Worm (Caenorhabditis elegans) whole organism, L3 larva: ENCODE measurements around the gene srw-103.

Source experiments
- R02D3.7 ChIP-seq: fragments of 150-350 bp; optimal IDR thresholded peaks from 2 replicates; lab custom pipeline; 2014; ENCODE audit warnings: missing biosample characterization, missing genetic modification characterization
- ZK546.5 ChIP-seq: sonication (generic microtip); optimal IDR thresholded peaks from 2 replicates; lab custom pipeline; 2017; ENCODE audit warnings: missing biosample characterization, missing genetic modification characterization
- aly-2 ChIP-seq: fragments of 150-350 bp; optimal IDR thresholded peaks from 2 replicates; lab custom pipeline; 2014; ENCODE audit warnings: missing biosample characterization, missing genetic modification characterization
- ceh-16 ChIP-seq: sonication (generic microtip); optimal IDR thresholded peaks from 2 replicates; lab custom pipeline; 2017; ENCODE audit warnings: missing biosample characterization, missing genetic modification characterization
- ceh-28 ChIP-seq: fragments of 150-350 bp; optimal IDR thresholded peaks from 2 replicates; lab custom pipeline; 2014; ENCODE audit warnings: missing biosample characterization, missing genetic modification reagents, missing genetic modification characterization
- ceh-9 ChIP-seq: sonication (generic microtip); optimal IDR thresholded peaks from 2 replicates; lab custom pipeline; 2018; ENCODE audit warnings: missing biosample characterization, missing genetic modification characterization
- daf-12 ChIP-seq: fragments of 150-350 bp; optimal IDR thresholded peaks from 2 replicates; lab custom pipeline; 2014; ENCODE audit warnings: missing biosample characterization, missing genetic modification reagents, missing genetic modification characterization
- egl-27 ChIP-seq: sonication (generic microtip); optimal IDR thresholded peaks from 4 replicates; lab custom pipeline; 2017; ENCODE audit warnings: missing biosample characterization, missing genetic modification reagents, missing genetic modification characterization
- egl-5 ChIP-seq: fragments of 150-350 bp; optimal IDR thresholded peaks from 2 replicates; lab custom pipeline; 2017; ENCODE audit warnings: missing biosample characterization, missing genetic modification reagents, missing genetic modification characterization, inconsistent platforms
- elt-1 ChIP-seq: fragments of 150-350 bp; optimal IDR thresholded peaks from 2 replicates; lab custom pipeline; 2014; ENCODE audit warnings: missing biosample characterization, missing genetic modification characterization
- elt-2 ChIP-seq: sonication (generic microtip); optimal IDR thresholded peaks from 2 replicates; lab custom pipeline; 2016; ENCODE audit warnings: missing genetic modification reagents, mild to moderate bottlenecking, missing genetic modification characterization, missing compliant biosample characterization
- elt-3 ChIP-seq, 3 experiments: fragments of 150-350 bp in 1 of 3; sonication (generic microtip) in 2 of 3; optimal IDR thresholded peaks; 2 replicates in 2 of 3; 4 replicates in 1 of 3; lab custom pipeline; 2014 to 2017; ENCODE audit warnings: missing biosample characterization in 3 of 3, missing genetic modification characterization in 3 of 3
- eor-1 ChIP-seq, 2 experiments: fragments of 150-350 bp; optimal IDR thresholded peaks; 2 replicates each; lab custom pipeline; 2014 to 2018; ENCODE audit warnings: missing biosample characterization in 2 of 2, missing genetic modification characterization in 2 of 2
- fkh-10 ChIP-seq: sonication (generic microtip); optimal IDR thresholded peaks from 2 replicates; lab custom pipeline; 2017; ENCODE audit warnings: missing biosample characterization, missing genetic modification reagents, missing genetic modification characterization
- fkh-2 ChIP-seq: fragments of 150-350 bp; optimal IDR thresholded peaks from 2 replicates; lab custom pipeline; 2014; ENCODE audit warnings: missing biosample characterization, missing genetic modification reagents, missing genetic modification characterization
- fos-1 ChIP-seq: fragments of 150-350 bp; optimal IDR thresholded peaks from 2 replicates; lab custom pipeline; 2014; ENCODE audit warnings: missing biosample characterization, missing genetic modification characterization
- jun-1 ChIP-seq: fragments of 150-350 bp; optimal IDR thresholded peaks from 2 replicates; lab custom pipeline; 2014; ENCODE audit warnings: missing biosample characterization, missing genetic modification reagents, missing genetic modification characterization
- lin-15B ChIP-seq: fragments of 150-350 bp; optimal IDR thresholded peaks from 2 replicates; lab custom pipeline; 2014; ENCODE audit warnings: missing biosample characterization, missing genetic modification characterization
- lin-39 ChIP-seq: fragments of 150-350 bp; optimal IDR thresholded peaks from 2 replicates; lab custom pipeline; 2018; ENCODE audit warnings: missing biosample characterization, missing genetic modification reagents, missing genetic modification characterization
- lsy-12 ChIP-seq: sonication (generic microtip); optimal IDR thresholded peaks from 2 replicates; lab custom pipeline; 2016; ENCODE audit warnings: mild to moderate bottlenecking, missing genetic modification characterization, missing compliant biosample characterization
- mdl-1 ChIP-seq: fragments of 150-350 bp; optimal IDR thresholded peaks from 2 replicates; lab custom pipeline; 2014; ENCODE audit warnings: missing biosample characterization, missing genetic modification characterization
- mml-1 ChIP-seq: fragments of 150-350 bp; sonication (generic microtip); optimal IDR thresholded peaks from 3 replicates; lab custom pipeline; 2014; ENCODE audit warnings: missing biosample characterization, missing genetic modification characterization
- nhr-11 ChIP-seq: fragments of 150-350 bp; optimal IDR thresholded peaks from 2 replicates; lab custom pipeline; 2014; ENCODE audit warnings: missing biosample characterization, missing genetic modification characterization
- nhr-12 ChIP-seq: fragments of 150-350 bp; optimal IDR thresholded peaks from 2 replicates; lab custom pipeline; 2014; ENCODE audit warnings: missing biosample characterization, missing genetic modification characterization
- nhr-237 ChIP-seq: fragments of 150-350 bp; optimal IDR thresholded peaks from 2 replicates; lab custom pipeline; 2014; ENCODE audit warnings: missing biosample characterization, missing genetic modification characterization
- nhr-28 ChIP-seq: fragments of 150-350 bp; optimal IDR thresholded peaks from 2 replicates; lab custom pipeline; 2014; ENCODE audit warnings: missing biosample characterization, missing genetic modification characterization
- nhr-43 ChIP-seq: sonication (generic microtip); optimal IDR thresholded peaks from 2 replicates; lab custom pipeline; 2016; ENCODE audit warnings: mild to moderate bottlenecking, missing genetic modification characterization, missing compliant biosample characterization; ENCODE audit not compliant: poor library complexity, severe bottlenecking
- nhr-67 ChIP-seq: fragments of 150-350 bp; optimal IDR thresholded peaks from 2 replicates; lab custom pipeline; 2014; ENCODE audit warnings: missing biosample characterization, missing genetic modification characterization
- nhr-76 ChIP-seq: fragments of 150-350 bp; sonication (generic microtip); optimal IDR thresholded peaks from 5 replicates; lab custom pipeline; 2014; ENCODE audit warnings: missing biosample characterization, missing genetic modification characterization
- nhr-77 ChIP-seq: fragments of 150-350 bp; optimal IDR thresholded peaks from 2 replicates; lab custom pipeline; 2014; ENCODE audit warnings: missing biosample characterization, missing genetic modification characterization
- pha-4 ChIP-seq: fragments of 150-350 bp; optimal IDR thresholded peaks from 2 replicates; lab custom pipeline; 2014; ENCODE audit warnings: missing biosample characterization, missing genetic modification reagents, missing genetic modification characterization
- sea-2 ChIP-seq: fragments of 150-350 bp; sonication (generic microtip); optimal IDR thresholded peaks from 4 replicates; lab custom pipeline; 2014; ENCODE audit warnings: missing biosample characterization, missing genetic modification reagents, missing genetic modification characterization
- snpc-4 ChIP-seq: fragments of 150-350 bp; optimal IDR thresholded peaks from 2 replicates; lab custom pipeline; 2014; ENCODE audit warnings: missing biosample characterization, missing genetic modification characterization
- tbx-2 ChIP-seq: sonication (generic microtip); optimal IDR thresholded peaks from 2 replicates; lab custom pipeline; 2016; ENCODE audit warnings: mild to moderate bottlenecking, missing genetic modification characterization, missing compliant biosample characterization
- unc-39 ChIP-seq: sonication (generic microtip); optimal IDR thresholded peaks from 4 replicates; lab custom pipeline; 2017; ENCODE audit warnings: missing biosample characterization, missing genetic modification characterization
- unc-62 ChIP-seq: fragments of 150-350 bp; sonication (generic microtip); optimal IDR thresholded peaks from 4 replicates; lab custom pipeline; 2014; ENCODE audit warnings: missing biosample characterization, missing genetic modification reagents, missing genetic modification characterization
- zag-1 ChIP-seq: fragments of 150-350 bp; optimal IDR thresholded peaks from 2 replicates; lab custom pipeline; 2014; ENCODE audit warnings: missing biosample characterization, missing genetic modification characterization

The srw-103 gene

DNA sequence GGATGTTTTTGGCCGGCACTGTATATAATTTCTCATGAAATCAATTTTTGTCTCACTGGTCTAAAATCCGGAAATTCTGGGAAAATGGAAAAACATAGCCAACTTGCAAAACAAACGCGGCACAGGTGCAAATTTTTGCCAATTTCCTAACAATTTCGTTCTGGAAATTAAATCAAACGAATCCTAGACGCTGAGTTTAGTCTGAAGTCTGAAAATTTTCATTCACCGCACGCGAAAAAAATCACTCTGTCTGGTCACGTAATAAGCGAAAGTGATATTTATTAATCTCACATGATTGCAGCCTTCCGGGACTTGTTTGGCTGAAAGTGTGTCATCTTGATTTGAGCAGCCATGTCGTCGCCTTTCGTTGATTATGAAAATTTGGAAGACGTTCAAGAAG lies at the start of gene srw-103:
srw-103 (plus strand) TSS at position 301 of the 400 bp plus-strand sequence.
- no peak for TF ChIP-seq R02D3.7 (tag; lab: Kevin White, UChicago)
- no peak for TF ChIP-seq ceh-28 (tag; lab: Kevin White, UChicago)
- TF ChIP-seq elt-2 (tag; lab: Kevin White, UChicago) = no peak
- TF ChIP-seq aly-2 (tag; lab: Kevin White, UChicago) = no peak
- no peak for TF ChIP-seq sea-2
- no peak for TF ChIP-seq egl-5
- no peak for TF ChIP-seq nhr-12
- no peak for TF ChIP-seq elt-1 (tag; lab: Kevin White, UChicago)
- no peak for TF ChIP-seq fos-1 (tag; lab: Kevin White, UChicago)
- TF ChIP-seq nhr-43 = no peak
- no peak for TF ChIP-seq ceh-9 (tag; lab: Kevin White, UChicago)
- TF ChIP-seq jun-1 = no peak

DNA sequence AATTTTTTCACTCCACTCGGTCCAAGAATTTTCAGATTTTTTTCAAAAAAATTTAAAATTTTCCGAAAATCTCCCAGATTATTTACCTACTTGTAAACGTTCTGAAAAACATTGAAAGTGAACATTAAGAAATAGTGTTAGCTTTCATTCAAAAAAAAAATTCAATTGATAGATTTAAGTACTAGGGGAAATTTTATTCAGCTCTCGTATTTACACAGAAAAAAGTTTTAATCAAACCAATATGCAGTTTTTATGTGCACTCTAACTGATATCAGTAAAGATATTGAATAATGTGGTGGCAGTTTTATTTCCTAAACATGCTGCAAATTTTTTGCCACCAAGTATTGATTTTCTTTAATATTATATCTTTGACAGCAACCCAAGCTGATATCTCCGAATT lies 48.8 kb upstream of the srw-103 start, which contains the start of gene irld-42:
irld-42 (plus strand) TSS at position 301 of the 400 bp plus-strand sequence.
- TF ChIP-seq nhr-76 (tag; lab: Kevin White, UChicago) (no peak), ceh-9 (tag; lab: Kevin White, UChicago) (no peak), elt-3 (tag; optimal IDR thresholded peaks at IDR 0.05; lab: Kevin White, UChicago) (no peak), sea-2 (no peak), lin-39 (tag; lab: Kevin White, UChicago) (no peak), tbx-2 (tag; lab: Kevin White, UChicago) (no peak), mdl-1 (no peak), elt-1 (tag; lab: Kevin White, UChicago) (no peak), aly-2 (tag; lab: Kevin White, UChicago) (no peak), nhr-43 (no peak), mml-1 (tag; lab: Kevin White, UChicago) (no peak), ceh-28 (tag; lab: Kevin White, UChicago) (no peak), lsy-12 (no peak), nhr-67 (tag; lab: Kevin White, UChicago) (no peak), fkh-10 (no peak), fkh-2 (tag; lab: Kevin White, UChicago) (no peak), pha-4 (no peak), lin-15B (tag; lab: Kevin White, UChicago) (no peak), egl-5 (no peak), zag-1 (tag; lab: Kevin White, UChicago) (no peak)

- no peak for TF ChIP-seq elt-1 (tag; lab: Kevin White, UChicago)
- no peak for TF ChIP-seq unc-39
- no peak for TF ChIP-seq lin-15B (tag; lab: Kevin White, UChicago)
- TF ChIP-seq nhr-28 (tag; lab: Kevin White, UChicago) = no peak
- TF ChIP-seq nhr-76 (tag; lab: Kevin White, UChicago) = no peak
- TF ChIP-seq fkh-2 (tag; lab: Kevin White, UChicago) = no peak
- TF ChIP-seq ceh-16 (tag; lab: Kevin White, UChicago) = no peak
- TF ChIP-seq daf-12 (tag; lab: Kevin White, UChicago) = no peak
- TF ChIP-seq nhr-237 (tag; lab: Kevin White, UChicago) = no peak
- no peak for TF ChIP-seq snpc-4 (tag; lab: Kevin White, UChicago)
- TF ChIP-seq nhr-67 (tag; lab: Kevin White, UChicago) = no peak
- no peak for TF ChIP-seq lin-39 (tag; lab: Kevin White, UChicago)
- no peak for TF ChIP-seq nhr-77
- TF ChIP-seq tbx-2 (tag; lab: Kevin White, UChicago) = no peak
- no peak for TF ChIP-seq ZK546.5
- TF ChIP-seq ceh-9 (tag; lab: Kevin White, UChicago) = no peak
Observed at ce11 chrV:1678228-1678627, 38.8 kb upstream of the srw-103 start, which contains the start of gene srw-98. Gene srw-98 (minus strand): TSS chrV:1678328.

DNA sequence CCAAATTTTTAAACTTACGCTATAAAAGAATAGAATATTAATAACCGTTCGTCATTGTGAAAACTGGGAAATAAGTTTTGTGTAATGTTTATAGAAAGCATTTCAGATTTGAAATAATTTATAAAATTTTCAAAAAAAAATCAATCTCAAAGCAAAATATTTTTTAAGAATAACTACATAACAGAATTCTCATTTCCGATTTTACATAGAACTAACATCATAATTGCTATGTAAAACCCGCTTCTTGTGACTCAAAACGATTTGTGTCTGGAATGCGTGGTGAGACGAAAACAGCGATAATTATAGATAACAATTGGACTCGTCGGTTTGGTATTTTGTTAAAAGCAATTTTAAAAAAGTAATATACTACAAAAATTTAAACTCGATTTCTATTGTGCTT lies 36.2 kb upstream of the srw-103 start, which contains the start of gene srw-91:
srw-91 (minus strand) TSS at position 101 of the 400 bp plus-strand sequence.
- no peak for TF ChIP-seq fos-1 (tag; lab: Kevin White, UChicago)
- no peak for TF ChIP-seq nhr-237 (tag; lab: Kevin White, UChicago)
- no peak for TF ChIP-seq ceh-28 (tag; lab: Kevin White, UChicago)
- TF ChIP-seq unc-62 = no peak
- TF ChIP-seq nhr-76 (tag; lab: Kevin White, UChicago) = no peak
- TF ChIP-seq pha-4 = no peak
- TF ChIP-seq egl-5 = no peak
- TF ChIP-seq elt-1 (tag; lab: Kevin White, UChicago) = no peak
- TF ChIP-seq elt-3 (tag; optimal IDR thresholded peaks at IDR 0.05; lab: Kevin White, UChicago) = no peak
- no peak for TF ChIP-seq nhr-28 (tag; lab: Kevin White, UChicago)
- no peak for TF ChIP-seq eor-1 (tag; optimal IDR thresholded peaks at IDR 0.05; lab: Kevin White, UChicago)
- no peak for TF ChIP-seq nhr-11 (tag; lab: Kevin White, UChicago)
- no peak for TF ChIP-seq ceh-16 (tag; lab: Kevin White, UChicago)
- no peak for TF ChIP-seq fkh-2 (tag; lab: Kevin White, UChicago)
- TF ChIP-seq fkh-10 = no peak
- TF ChIP-seq R02D3.7 (tag; lab: Kevin White, UChicago) = no peak
- TF ChIP-seq aly-2 (tag; lab: Kevin White, UChicago) = no peak
- no peak for TF ChIP-seq lin-39 (tag; lab: Kevin White, UChicago)
- no peak for TF ChIP-seq lin-15B (tag; lab: Kevin White, UChicago)
- no peak for TF ChIP-seq egl-27 (tag; lab: Kevin White, UChicago)
